Worm (Caenorhabditis elegans) whole organism, late embryonic: ENCODE measurements around the gene M05D6.3.

ENCODE experiments used
- ama-1 ChIP-seq: fragments of 150-350 bp; optimal IDR thresholded peaks from 2 replicates; lab custom pipeline; 2014
- ceh-9 ChIP-seq: sonication (generic microtip); optimal IDR thresholded peaks from 2 replicates; lab custom pipeline; 2016; ENCODE audit warnings: mild to moderate bottlenecking, missing genetic modification characterization, inconsistent platforms, missing compliant biosample characterization
- elt-2 ChIP-seq: sonication (generic microtip); optimal IDR thresholded peaks from 2 replicates; lab custom pipeline; 2016; ENCODE audit warnings: missing genetic modification reagents, missing genetic modification characterization, missing compliant biosample characterization
- fax-1 ChIP-seq: sonication (generic microtip); optimal IDR thresholded peaks from 2 replicates; lab custom pipeline; 2016; ENCODE audit warnings: missing genotype, missing genetic modification characterization, missing compliant biosample characterization
- hlh-13 ChIP-seq: fragments of 200-800 bp; sonication (Bioruptor generic); optimal IDR thresholded peaks from 2 replicates; lab custom pipeline; 2018; ENCODE audit warnings: mild to moderate bottlenecking, missing genetic modification characterization, missing compliant biosample characterization
- hlh-8 ChIP-seq: sonication (generic microtip); optimal IDR thresholded peaks from 2 replicates; lab custom pipeline; 2016; ENCODE audit warnings: missing genotype, missing genetic modification characterization, missing compliant biosample characterization
- pha-4 ChIP-seq: fragments of 150-350 bp; optimal IDR thresholded peaks from 2 replicates; lab custom pipeline; 2018; ENCODE audit warnings: missing biosample characterization, missing genetic modification reagents, missing genetic modification characterization
- ref-2 ChIP-seq: sonication (generic microtip); optimal IDR thresholded peaks from 2 replicates; lab custom pipeline; 2016; ENCODE audit warnings: missing genetic modification characterization, missing compliant biosample characterization
- sox-4 ChIP-seq: sonication (generic microtip); optimal IDR thresholded peaks from 2 replicates; lab custom pipeline; 2017; ENCODE audit warnings: mild to moderate bottlenecking, missing genetic modification characterization, inconsistent platforms, missing compliant biosample characterization
- tbx-7 ChIP-seq: sonication (generic microtip); optimal IDR thresholded peaks from 2 replicates; lab custom pipeline; 2016; ENCODE audit warnings: missing genotype, missing genetic modification characterization, missing compliant biosample characterization
- unc-42 ChIP-seq: sonication (generic microtip); optimal IDR thresholded peaks from 2 replicates; lab custom pipeline; 2016; ENCODE audit warnings: missing genotype, missing genetic modification characterization, missing compliant biosample characterization
- unc-55 ChIP-seq: sonication (generic microtip); optimal IDR thresholded peaks from 2 replicates; lab custom pipeline; 2017; ENCODE audit warnings: missing biosample characterization, missing genetic modification reagents, missing genetic modification characterization

ce11 chrII:8480166-8480565, 4.6 kb downstream of the M05D6.3 start, which contains the start of gene lact-4:
- no peak for TF ChIP-seq hlh-8 (tag; lab: Kevin White, UChicago)
- TF ChIP-seq ref-2 (tag; lab: Kevin White, UChicago): no peak
- TF ChIP-seq sox-4 (tag; lab: Kevin White, UChicago): no peak
- TF ChIP-seq ama-1: no peak
- no peak for TF ChIP-seq elt-2
- no peak for TF ChIP-seq tbx-7
- no peak for TF ChIP-seq pha-4 (tag; lab: Kevin White, UChicago)
- no peak for TF ChIP-seq unc-55
- no peak for TF ChIP-seq fax-1 (tag; lab: Kevin White, UChicago)
- no peak for TF ChIP-seq ceh-9 (tag; lab: Kevin White, UChicago)
- no peak for TF ChIP-seq unc-42 (tag; lab: Kevin White, UChicago)
- TF ChIP-seq hlh-13 (GFP tag; lab: Kevin White, UChicago): no peak
